Fruit fly (Drosophila melanogaster): ENCODE results near the gene Msp300.

- TF ChIP-seq CTCF (optimal IDR thresholded peaks at IDR 0.05): no peak
- TF ChIP-seq CG8478 (optimal IDR thresholded peaks at IDR 0.05): no peak
Measured at dm6 chr2L:5090352-5090751, 10.3 kb upstream of the Msp300 start.

Measured in S2 (cell line).